Worm (Caenorhabditis elegans): Measurements from ENCODE around the gene F35G12.5.

DNA sequence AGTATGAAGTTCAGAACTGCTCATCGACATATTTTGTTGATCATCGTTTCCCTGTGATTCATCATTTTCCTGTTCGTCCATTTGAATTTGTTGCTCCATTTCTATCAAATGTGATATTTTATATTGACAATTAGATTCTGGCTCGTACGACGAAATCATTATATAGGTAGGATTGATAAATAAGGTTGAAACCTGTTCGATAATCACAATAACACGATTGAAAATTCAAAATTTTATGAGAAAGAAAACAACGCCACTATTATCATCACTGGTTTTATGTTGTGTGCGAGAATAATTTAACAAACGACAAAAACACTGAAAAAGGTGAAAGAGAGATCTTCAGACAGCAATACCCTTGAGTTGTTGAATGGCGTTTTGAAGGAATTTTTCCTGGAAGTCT lies 10.4 kb downstream of the F35G12.5 start, which contains the start of gene apc-11:
- TF ChIP-seq C17E4.6 (GFP tag; IDR thresholded peaks at IDR 0.05) (no peak), F57A8.1 (GFP tag; optimal IDR thresholded peaks at IDR 0.05) (no peak), cebp-2 (GFP tag; IDR thresholded peaks at IDR 0.05) (no peak), Y95B8A.8 (GFP tag; IDR thresholded peaks at IDR 0.05) (no peak), lsl-1 (GFP tag; optimal IDR thresholded peaks at IDR 0.05) (no peak), sptf-2 (GFP tag; optimal IDR thresholded peaks at IDR 0.05) (no peak), tlf-1 (GFP tag; optimal IDR thresholded peaks at IDR 0.05) (no peak), madf-3 (GFP tag; IDR thresholded peaks at IDR 0.05) (no peak), hrde-1 (tag; optimal IDR thresholded peaks at IDR 0.05; ENCODE audit: borderline replicate concordance) (no peak), unc-62 (GFP tag; optimal IDR thresholded peaks at IDR 0.05) (no peak), rpc-1 (optimal IDR thresholded peaks at IDR 0.05) (no peak), rpc-1 (tag; optimal IDR thresholded peaks at IDR 0.05) (no peak), akir-1 (GFP tag; optimal IDR thresholded peaks at IDR 0.05) (no peak)
